Worm (Caenorhabditis elegans) whole organism, early embryonic: ENCODE measurements around the gene sri-65.

Source experiments
- B0310.2 ChIP-seq: sonication (generic microtip); optimal IDR thresholded peaks from 2 replicates; lab custom pipeline; 2016; ENCODE audit warnings: mild to moderate bottlenecking, missing genetic modification characterization, missing compliant biosample characterization
- F13C5.2 ChIP-seq: sonication (generic microtip); optimal IDR thresholded peaks from 2 replicates; lab custom pipeline; 2017; ENCODE audit warnings: mild to moderate bottlenecking, missing genetic modification characterization, inconsistent platforms, missing compliant biosample characterization
- aly-1 ChIP-seq: sonication (generic microtip); optimal IDR thresholded peaks from 2 replicates; lab custom pipeline; 2016; ENCODE audit warnings: missing genetic modification characterization, missing compliant biosample characterization
- ama-1 ChIP-seq: fragments of 150-350 bp; optimal IDR thresholded peaks from 2 replicates; lab custom pipeline; 2014
- ceh-13 ChIP-seq: fragments of 200-800 bp; sonication (Bioruptor generic); optimal IDR thresholded peaks from 2 replicates; lab custom pipeline; 2018; ENCODE audit warnings: mild to moderate bottlenecking, missing genetic modification characterization, missing compliant biosample characterization
- ets-7 ChIP-seq: sonication (generic microtip); optimal IDR thresholded peaks from 2 replicates; lab custom pipeline; 2016; ENCODE audit warnings: missing genotype, missing genetic modification characterization, missing compliant biosample characterization
- flt-1 ChIP-seq: fragments of 200-800 bp; sonication (Bioruptor generic); IDR thresholded peaks from 2 replicates; pipeline ENCODE4 v1.3.6; 2022; ENCODE audit warnings: missing genetic modification characterization, missing compliant biosample characterization
- hmbx-1 ChIP-seq: sonication (generic microtip); optimal IDR thresholded peaks from 2 replicates; lab custom pipeline; 2016; ENCODE audit warnings: mild to moderate bottlenecking, missing genetic modification characterization, missing compliant biosample characterization
- hnd-1 ChIP-seq: sonication (generic microtip); optimal IDR thresholded peaks from 2 replicates; lab custom pipeline; 2016; ENCODE audit warnings: missing genetic modification characterization, missing compliant biosample characterization
- pes-1 ChIP-seq: fragments of 200-800 bp; sonication (Bioruptor generic); IDR thresholded peaks from 2 replicates; pipeline ENCODE4 v1.3.6; 2022; ENCODE audit warnings: missing genetic modification reagents, missing genetic modification characterization, missing compliant biosample characterization
- scrt-1 ChIP-seq: fragments of 200-800 bp; sonication (Bioruptor generic); IDR thresholded peaks from 2 replicates; pipeline ENCODE4 v1.3.6; 2022; ENCODE audit warnings: missing genetic modification characterization, missing compliant biosample characterization
- tbx-37 ChIP-seq: fragments of 200-800 bp; sonication (Bioruptor generic); conservative IDR thresholded peaks from 2 replicates; pipeline ENCODE4 v1.3.6; 2022; ENCODE audit warnings: missing genetic modification reagents, missing genetic modification characterization, missing compliant biosample characterization
- tra-4 ChIP-seq: sonication (generic microtip); optimal IDR thresholded peaks from 2 replicates; lab custom pipeline; 2017; ENCODE audit warnings: missing genetic modification characterization, missing compliant biosample characterization

ce11 chrV:16390655-16391054, 2.5 kb upstream of the sri-65 start, which contains the start of gene gst-44:
- TF ChIP-seq scrt-1, result no peak
- no peak for TF ChIP-seq F13C5.2
- TF ChIP-seq aly-1 (tag; lab: Kevin White, UChicago), result no peak
- TF ChIP-seq tra-4 (tag; lab: Kevin White, UChicago), result no peak
- TF ChIP-seq flt-1 (GFP tag; lab: Robert Waterston, UW), result no peak
- TF ChIP-seq hmbx-1 (tag; lab: Kevin White, UChicago), result no peak
- TF ChIP-seq ets-7 (tag; lab: Kevin White, UChicago), result no peak
- TF ChIP-seq ama-1, result no peak
- TF ChIP-seq ceh-13 (GFP tag; lab: Kevin White, UChicago), result no peak
- TF ChIP-seq hnd-1, result no peak
- TF ChIP-seq tbx-37 (GFP tag; lab: Robert Waterston, UW), result no peak
- no peak for TF ChIP-seq pes-1 (GFP tag; lab: Robert Waterston, UW)
- TF ChIP-seq B0310.2 (tag; lab: Kevin White, UChicago), result no peak
